Fruit fly (Drosophila melanogaster) whole organism, adult: ENCODE results near the gene salt.

ENCODE experiments used
- CG11617 ChIP-seq: fragments of 200-800 bp; sonication (Bioruptor generic); optimal IDR thresholded peaks from 2 replicates; lab custom pipeline; 2017; ENCODE audit warnings: mild to moderate bottlenecking, missing biosample characterization, missing genetic modification reagents, missing genetic modification characterization
- CG14711 ChIP-seq: fragments of 200-800 bp; sonication (Bioruptor generic); optimal IDR thresholded peaks from 2 replicates; lab custom pipeline; 2018; ENCODE audit warnings: missing biosample characterization, mild to moderate bottlenecking, missing genetic modification characterization, moderate library complexity
- CG5204 ChIP-seq: fragments of 200-800 bp; sonication (Bioruptor generic); optimal IDR thresholded peaks from 2 replicates; lab custom pipeline; 2016; ENCODE audit warnings: missing biosample characterization, missing genetic modification characterization
- CG7101 ChIP-seq: fragments of 200-800 bp; sonication (Bioruptor generic); optimal IDR thresholded peaks from 2 replicates; lab custom pipeline; 2018; ENCODE audit warnings: missing biosample characterization, mild to moderate bottlenecking, missing genetic modification characterization, moderate library complexity
- Clk ChIP-seq: fragments of 200-800 bp; sonication (Bioruptor generic); optimal IDR thresholded peaks from 2 replicates; lab custom pipeline; 2017; ENCODE audit warnings: missing biosample characterization, missing genetic modification characterization
- Crg-1 ChIP-seq: fragments of 200-800 bp; sonication (Bioruptor generic); optimal IDR thresholded peaks from 2 replicates; lab custom pipeline; 2016; ENCODE audit warnings: missing biosample characterization, missing genetic modification characterization
- cnc ChIP-seq, 2 experiments: fragments of >200 bp; optimal IDR thresholded peaks; 2 replicates each; lab custom pipeline; 2017
- kay ChIP-seq: fragments of 200-800 bp; sonication (Bioruptor generic); peaks from one replicate; lab custom pipeline; 2016; ENCODE audit warnings: missing biosample characterization, missing genetic modification characterization, borderline replicate concordance
- ovo ChIP-seq: fragments of 200-800 bp; sonication (Bioruptor generic); optimal IDR thresholded peaks from 2 replicates; lab custom pipeline; 2016; ENCODE audit warnings: missing biosample characterization, missing genetic modification characterization
- pad ChIP-seq: fragments of 200-800 bp; sonication (Bioruptor generic); optimal IDR thresholded peaks from 3 replicates; lab custom pipeline; 2017; ENCODE audit warnings: missing biosample characterization, missing genetic modification characterization, mild to moderate bottlenecking, moderate library complexity, missing genetic modification reagents
- toe ChIP-seq: fragments of 200-800 bp; sonication (Bioruptor generic); optimal IDR thresholded peaks from 2 replicates; lab custom pipeline; 2016; ENCODE audit warnings: missing biosample characterization, missing genetic modification characterization

- no peak for TF ChIP-seq CG7101 (tag; lab: Kevin White, UChicago)
- TF ChIP-seq pad (GFP tag; lab: Kevin White, UChicago): no peak
- TF ChIP-seq kay (GFP tag; lab: Kevin White, UChicago): no peak
- TF ChIP-seq Crg-1 (GFP tag; lab: Kevin White, UChicago): no peak
- TF ChIP-seq CG5204: no peak
- TF ChIP-seq toe (GFP tag; lab: Kevin White, UChicago): no peak
- no peak for TF ChIP-seq ovo (GFP tag; lab: Kevin White, UChicago)
- no peak for TF ChIP-seq CG14711
- no peak for TF ChIP-seq cnc (optimal IDR thresholded peaks at IDR 0.05; lab: Kevin White, UChicago)
- no peak for TF ChIP-seq Clk (GFP tag; lab: Kevin White, UChicago)
- no peak for TF ChIP-seq CG11617 (GFP tag; lab: Kevin White, UChicago)
Measured at dm6 chr3R:31736776-31737175, 17.7 kb downstream of the salt start, which contains the start of the genes CstF50 and CG11563.
